Fruit fly (Drosophila melanogaster): ENCODE results near the gene CG13454.

Gene CG13454

dm6 chr3L:15562727-15563057, 45.8 kb upstream of the CG13454 start:
- TF ChIP-seq CG12768 (GFP tag; optimal IDR thresholded peaks at IDR 0.05) (no peak), CG7101 (tag; optimal IDR thresholded peaks at IDR 0.05) (no peak), CG1620 (GFP tag; optimal IDR thresholded peaks at IDR 0.05) (no peak), cnc (optimal IDR thresholded peaks at IDR 0.05) (no peak), kay (GFP tag; ENCODE audit: borderline replicate concordance) (no peak), bab1 (GFP tag; optimal IDR thresholded peaks at IDR 0.05) (no peak), toe (GFP tag; optimal IDR thresholded peaks at IDR 0.05) (no peak), CG33017 (tag; optimal IDR thresholded peaks at IDR 0.05) (no peak), Crg-1 (GFP tag; optimal IDR thresholded peaks at IDR 0.05) (no peak), pad (GFP tag; optimal IDR thresholded peaks at IDR 0.05) (no peak), CG7045 (GFP tag; optimal IDR thresholded peaks at IDR 0.05) (no peak), Mnt (GFP tag; optimal IDR thresholded peaks at IDR 0.05) (no peak), cic (GFP tag; optimal IDR thresholded peaks at IDR 0.05) (no peak), CG5204 (GFP tag; optimal IDR thresholded peaks at IDR 0.05) (no peak), CG14711 (tag; optimal IDR thresholded peaks at IDR 0.05) (no peak), Hr96 (GFP tag; optimal IDR thresholded peaks at IDR 0.05) (no peak), tj (GFP tag; optimal IDR thresholded peaks at IDR 0.05) (no peak)

- TF ChIP-seq bab1 (GFP tag; optimal IDR thresholded peaks at IDR 0.05): peak; percentile 68
- no peak for TF ChIP-seq CG5204 (GFP tag; optimal IDR thresholded peaks at IDR 0.05)
- no peak for TF ChIP-seq toe (GFP tag; optimal IDR thresholded peaks at IDR 0.05)
- peak; percentile 65 for TF ChIP-seq CG14711 (tag; optimal IDR thresholded peaks at IDR 0.05)
- TF ChIP-seq ovo (GFP tag; optimal IDR thresholded peaks at IDR 0.05): no peak
- TF ChIP-seq kay (GFP tag; ENCODE audit: borderline replicate concordance): peak; percentile 95
- TF ChIP-seq cic (GFP tag; optimal IDR thresholded peaks at IDR 0.05): peak; percentile 72
- peak; percentile 96 for TF ChIP-seq CG12768 (GFP tag; optimal IDR thresholded peaks at IDR 0.05)
- TF ChIP-seq CG7101 (tag; optimal IDR thresholded peaks at IDR 0.05): peak; percentile 45
- no peak for TF ChIP-seq Hr96 (GFP tag; optimal IDR thresholded peaks at IDR 0.05)
- TF ChIP-seq CG11617 (GFP tag; optimal IDR thresholded peaks at IDR 0.05): peak; percentile 14
- TF ChIP-seq Crg-1 (GFP tag; optimal IDR thresholded peaks at IDR 0.05): no peak
- no peak for TF ChIP-seq cnc (optimal IDR thresholded peaks at IDR 0.05)
- peak; percentile 54 for TF ChIP-seq Clk (GFP tag; optimal IDR thresholded peaks at IDR 0.05)
- peak; percentile 27 for TF ChIP-seq CG7045 (GFP tag; optimal IDR thresholded peaks at IDR 0.05)
- peak; percentile 86 for TF ChIP-seq tj (GFP tag; optimal IDR thresholded peaks at IDR 0.05)
- peak; percentile 59 for TF ChIP-seq CG33017 (tag; optimal IDR thresholded peaks at IDR 0.05)
- no peak for TF ChIP-seq CG1620 (GFP tag; optimal IDR thresholded peaks at IDR 0.05)
- peak; percentile 94 for TF ChIP-seq pad (GFP tag; optimal IDR thresholded peaks at IDR 0.05)
- peak; percentile 59 for TF ChIP-seq Mnt (GFP tag; optimal IDR thresholded peaks at IDR 0.05)
These were observed 37.3 kb upstream of the CG13454 start, which contains the start of gene AGO2 for dm6 chr3L:15553993-15554644. Gene AGO2 (plus strand): TSS chr3L:15554113.

- TF ChIP-seq CG7045 (GFP tag; optimal IDR thresholded peaks at IDR 0.05) (peak; percentile 0), CG14711 (tag; optimal IDR thresholded peaks at IDR 0.05) (no peak), cic (GFP tag; optimal IDR thresholded peaks at IDR 0.05) (peak; percentile 2), Clk (GFP tag; optimal IDR thresholded peaks at IDR 0.05) (no peak), CG33017 (tag; optimal IDR thresholded peaks at IDR 0.05) (peak; percentile 12), Hr96 (GFP tag; optimal IDR thresholded peaks at IDR 0.05) (no peak), CG11617 (GFP tag; optimal IDR thresholded peaks at IDR 0.05) (peak; percentile 3)
These were observed 32.0 kb upstream of the CG13454 start for dm6 chr3L:15548843-15549242.

dm6 chr3L:15547187-15547790, 30.4 kb upstream of the CG13454 start:
- TF ChIP-seq cnc (optimal IDR thresholded peaks at IDR 0.05) (no peak), CG11617 (GFP tag; optimal IDR thresholded peaks at IDR 0.05) (no peak), CG7101 (tag; optimal IDR thresholded peaks at IDR 0.05) (no peak), ovo (GFP tag; optimal IDR thresholded peaks at IDR 0.05) (no peak), CG33017 (tag; optimal IDR thresholded peaks at IDR 0.05) (no peak), kay (GFP tag; ENCODE audit: borderline replicate concordance) (peak; percentile 64), CG5204 (GFP tag; optimal IDR thresholded peaks at IDR 0.05) (no peak), pad (GFP tag; optimal IDR thresholded peaks at IDR 0.05) (no peak), tj (GFP tag; optimal IDR thresholded peaks at IDR 0.05) (no peak), toe (GFP tag; optimal IDR thresholded peaks at IDR 0.05) (no peak), CG7045 (GFP tag; optimal IDR thresholded peaks at IDR 0.05) (no peak), CG14711 (tag; optimal IDR thresholded peaks at IDR 0.05) (no peak), cic (GFP tag; optimal IDR thresholded peaks at IDR 0.05) (peak; percentile 8)

- TF ChIP-seq cnc (optimal IDR thresholded peaks at IDR 0.05) (no peak), ovo (GFP tag; optimal IDR thresholded peaks at IDR 0.05) (no peak), tj (GFP tag; optimal IDR thresholded peaks at IDR 0.05) (peak; percentile 95), bab1 (GFP tag; optimal IDR thresholded peaks at IDR 0.05) (no peak), toe (GFP tag; optimal IDR thresholded peaks at IDR 0.05) (no peak)
These were observed 27.9 kb upstream of the CG13454 start for dm6 chr3L:15544455-15545415.

All from whole organism, adult.